Worm (Caenorhabditis elegans) whole organism, late embryonic: ENCODE results near the gene jun-1.

Experiments used
- K09A11.1 ChIP-seq: sonication (generic microtip); optimal IDR thresholded peaks from 2 replicates; lab custom pipeline; 2017; ENCODE audit warnings: antibody characterized with exemption, mild to moderate bottlenecking, missing genetic modification characterization, missing compliant biosample characterization; ENCODE audit not compliant: insufficient read depth
- ceh-2 ChIP-seq: sonication (generic microtip); optimal IDR thresholded peaks from 2 replicates; lab custom pipeline; 2016; ENCODE audit warnings: missing genotype, missing genetic modification characterization, missing compliant biosample characterization
- ceh-48 ChIP-seq: sonication (generic microtip); optimal IDR thresholded peaks from 2 replicates; lab custom pipeline; 2016; ENCODE audit warnings: missing genetic modification characterization, inconsistent platforms, missing compliant biosample characterization
- ets-4 ChIP-seq: sonication (generic microtip); optimal IDR thresholded peaks from 2 replicates; lab custom pipeline; 2016; ENCODE audit warnings: missing genetic modification characterization, missing compliant biosample characterization
- fax-1 ChIP-seq: sonication (generic microtip); optimal IDR thresholded peaks from 2 replicates; lab custom pipeline; 2016; ENCODE audit warnings: missing genotype, missing genetic modification characterization, missing compliant biosample characterization
- fkh-10 ChIP-seq: fragments of 150-350 bp; optimal IDR thresholded peaks from 2 replicates; lab custom pipeline; 2014; ENCODE audit warnings: missing biosample characterization, missing genetic modification reagents, missing genetic modification characterization
- hlh-6 ChIP-seq: sonication (generic microtip); optimal IDR thresholded peaks from 2 replicates; lab custom pipeline; 2016; ENCODE audit warnings: missing genotype, missing genetic modification characterization, missing compliant biosample characterization
- nfya-1 ChIP-seq: sonication (generic microtip); optimal IDR thresholded peaks from 2 replicates; lab custom pipeline; 2017; ENCODE audit warnings: missing genetic modification characterization, mild to moderate bottlenecking, missing compliant biosample characterization, antibody characterized with exemption, moderate library complexity
- pha-4 ChIP-seq: fragments of 150-350 bp; optimal IDR thresholded peaks from 2 replicates; lab custom pipeline; 2018; ENCODE audit warnings: missing biosample characterization, missing genetic modification reagents, missing genetic modification characterization
- sox-4 ChIP-seq: sonication (generic microtip); optimal IDR thresholded peaks from 2 replicates; lab custom pipeline; 2017; ENCODE audit warnings: mild to moderate bottlenecking, missing genetic modification characterization, inconsistent platforms, missing compliant biosample characterization
- unc-3 ChIP-seq, 2 experiments: fragments of 200-800 bp in 1 of 2; sonication (Bioruptor generic) in 1 of 2; sonication (generic microtip) in 1 of 2; conservative IDR thresholded peaks in 1 of 2; optimal IDR thresholded peaks in 1 of 2; 2 replicates each; pipeline versions ENCODE4 v1.3.6 to Lab custom; 2016 to 2022; ENCODE audit warnings: missing compliant biosample characterization in 2 of 2, missing genetic modification characterization in 2 of 2, missing genetic modification reagents in 1 of 2
- zip-5 ChIP-seq: sonication (generic microtip); optimal IDR thresholded peaks from 2 replicates; lab custom pipeline; 2016; ENCODE audit warnings: missing genetic modification characterization, missing compliant biosample characterization
- ztf-16 ChIP-seq: sonication (generic microtip); optimal IDR thresholded peaks from 2 replicates; lab custom pipeline; 2017; ENCODE audit warnings: missing genetic modification characterization, missing compliant biosample characterization

DNA sequence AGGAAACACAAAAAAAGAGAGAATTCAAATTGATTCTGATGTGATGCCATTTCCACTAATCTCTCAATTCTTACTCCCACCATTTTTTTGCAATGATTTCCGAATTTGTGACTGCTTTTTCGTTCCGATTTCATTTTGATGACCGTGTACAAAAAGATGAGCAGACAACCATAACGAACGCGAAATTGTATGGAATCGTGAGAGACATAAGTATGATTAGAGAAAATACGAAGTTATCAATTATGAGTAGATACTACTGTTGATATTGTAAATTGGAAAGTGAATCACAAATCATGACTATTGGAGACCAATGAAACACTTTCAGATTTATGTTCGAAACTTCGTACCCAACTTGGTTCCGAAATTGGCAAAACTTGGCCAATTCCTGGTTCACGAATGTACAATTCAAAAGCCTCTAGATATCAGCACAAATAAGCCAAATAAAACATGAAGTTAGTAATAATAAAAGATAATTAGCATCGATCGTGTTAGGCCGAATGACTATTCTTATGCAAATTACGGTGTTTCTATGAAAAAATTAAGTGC is 1.4 kb upstream of the jun-1 start:
- TF ChIP-seq pha-4 (no peak), ceh-2 (tag; lab: Kevin White, UChicago) (no peak), ztf-16 (no peak), sox-4 (no peak), ceh-48 (tag; lab: Kevin White, UChicago) (no peak), K09A11.1 (no peak), hlh-6 (no peak), nfya-1 (tag; lab: Kevin White, UChicago) (no peak), fax-1 (tag; lab: Kevin White, UChicago) (no peak), fkh-10 (GFP tag; lab: Kevin White, UChicago) (no peak), ets-4 (tag; lab: Kevin White, UChicago) (no peak), zip-5 (no peak), unc-3 (GFP tag; conservative IDR thresholded peaks at IDR 0.05; lab: Robert Waterston, UW) (no peak), unc-3 (tag; optimal IDR thresholded peaks at IDR 0.05; lab: Kevin White, UChicago) (no peak)
